Worm (Caenorhabditis elegans) whole organism, L4 larva: Measurements from ENCODE around the gene bath-37.

Experiments used
- ama-1 ChIP-seq: fragments of 150-350 bp; optimal IDR thresholded peaks from 2 replicates; lab custom pipeline; 2014; ENCODE audit warnings: inconsistent platforms, mixed read lengths
- lin-38 ChIP-seq: fragments of 200-800 bp; sonication (Bioruptor generic); IDR thresholded peaks from 2 replicates; pipeline ENCODE4 v1.3.6; 2022; ENCODE audit warnings: missing genetic modification reagents, missing genetic modification characterization, missing compliant biosample characterization

DNA sequence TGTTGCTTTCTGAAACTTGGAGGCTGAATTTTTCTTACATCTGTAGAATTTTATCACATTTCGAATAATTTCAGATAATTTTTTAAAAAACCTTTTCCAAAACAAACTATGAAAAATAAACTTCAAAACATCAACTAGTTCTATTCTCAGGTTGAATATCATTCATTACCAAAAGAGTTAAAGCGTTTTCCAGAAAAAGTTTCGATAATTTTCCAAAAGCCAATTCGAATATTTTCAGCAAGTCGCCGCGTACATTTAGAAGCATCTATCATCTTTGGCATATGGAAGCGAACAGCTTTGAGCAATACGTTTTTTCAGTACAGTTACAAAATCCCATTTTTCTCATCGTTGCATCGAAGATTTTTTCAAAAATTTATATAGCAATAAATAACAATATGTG is 31.8 kb upstream of the bath-37 start:
- TF ChIP-seq lin-38 (GFP tag; lab: Robert Waterston, UW), result peak; percentile 32; the same call in 1 of the 2 replicates
- TF ChIP-seq ama-1 (lab: Kevin White, UChicago), result no peak
